Worm (Caenorhabditis elegans) whole organism, L4 larva: ENCODE data around the gene str-88.

Experiments used
- F10B5.3 ChIP-seq: sonication (generic microtip); optimal IDR thresholded peaks from 2 replicates; lab custom pipeline; 2016; ENCODE audit warnings: mild to moderate bottlenecking, missing genetic modification characterization, missing compliant biosample characterization
- F26F4.8 ChIP-seq: fragments of 200-800 bp; sonication (Bioruptor generic); conservative IDR thresholded peaks from 2 replicates; pipeline ENCODE4 v1.3.6; 2022; ENCODE audit warnings: missing genetic modification characterization, missing compliant biosample characterization
- F37D6.2 ChIP-seq: sonication (generic microtip); optimal IDR thresholded peaks from 2 replicates; lab custom pipeline; 2016; ENCODE audit warnings: mild to moderate bottlenecking, missing genetic modification characterization, missing compliant biosample characterization
- T26A8.4 ChIP-seq: fragments of 200-800 bp; sonication (Bioruptor generic); IDR thresholded peaks from 2 replicates; pipeline ENCODE4 v1.3.6; 2022; ENCODE audit warnings: missing genetic modification characterization, missing compliant biosample characterization
- Y105C5A.15 ChIP-seq: fragments of 200-800 bp; sonication (Bioruptor generic); IDR thresholded peaks from 2 replicates; pipeline ENCODE4 v1.3.6; 2022; ENCODE audit warnings: missing genetic modification characterization, missing compliant biosample characterization
- Y48G9A.11 ChIP-seq: fragments of 200-800 bp; sonication (Bioruptor generic); IDR thresholded peaks from 2 replicates; pipeline ENCODE4 v1.3.6; 2022; ENCODE audit warnings: missing genetic modification reagents, missing genetic modification characterization, missing compliant biosample characterization
- Y75B8A.6 ChIP-seq: fragments of 200-800 bp; sonication (Bioruptor generic); IDR thresholded peaks from 2 replicates; pipeline ENCODE4 v1.3.6; 2022; ENCODE audit warnings: missing genetic modification reagents, missing genetic modification characterization, missing compliant biosample characterization
- aly-2 ChIP-seq: sonication (generic microtip); optimal IDR thresholded peaks from 2 replicates; lab custom pipeline; 2018; ENCODE audit warnings: missing biosample characterization, missing genetic modification characterization
- ceh-20 ChIP-seq: fragments of 200-800 bp; sonication (Bioruptor generic); IDR thresholded peaks from 2 replicates; pipeline ENCODE4 v1.3.6; 2022; ENCODE audit warnings: missing genetic modification reagents, missing genetic modification characterization, missing compliant biosample characterization
- ceh-28 ChIP-seq: fragments of 150-350 bp; optimal IDR thresholded peaks from 2 replicates; lab custom pipeline; 2014; ENCODE audit warnings: missing biosample characterization, missing genetic modification reagents, missing genetic modification characterization
- ceh-62 ChIP-seq: sonication (generic microtip); optimal IDR thresholded peaks from 2 replicates; lab custom pipeline; 2017; ENCODE audit warnings: missing biosample characterization, missing genetic modification characterization
- daf-19 ChIP-seq: fragments of 200-800 bp; sonication (Bioruptor generic); conservative IDR thresholded peaks from 2 replicates; pipeline ENCODE4 v1.3.6; 2022; ENCODE audit warnings: missing genetic modification characterization, missing compliant biosample characterization
- dmd-8 ChIP-seq: fragments of 200-800 bp; sonication (Bioruptor generic); IDR thresholded peaks from 2 replicates; pipeline ENCODE4 v1.3.6; 2022; ENCODE audit warnings: missing genetic modification characterization, missing compliant biosample characterization
- dve-1 ChIP-seq: sonication (generic microtip); optimal IDR thresholded peaks from 2 replicates; lab custom pipeline; 2017; ENCODE audit warnings: antibody characterized with exemption, mild to moderate bottlenecking, missing genetic modification characterization, missing compliant biosample characterization; ENCODE audit not compliant: insufficient read depth
- fos-1 ChIP-seq: fragments of 150-350 bp; optimal IDR thresholded peaks from 2 replicates; lab custom pipeline; 2014; ENCODE audit warnings: missing biosample characterization, missing genetic modification characterization
- hif-1 ChIP-seq, 2 experiments: sonication (generic microtip); optimal IDR thresholded peaks; 2 replicates each; lab custom pipeline; 2016 to 2017; ENCODE audit warnings: missing compliant biosample characterization in 2 of 2, missing genetic modification characterization in 2 of 2, missing genetic modification reagents in 2 of 2, missing genotype in 2 of 2, mild to moderate bottlenecking in 1 of 2
- hmg-1.1 ChIP-seq: fragments of 200-800 bp; sonication (Bioruptor generic); IDR thresholded peaks from 2 replicates; pipeline ENCODE4 v1.3.6; 2022; ENCODE audit warnings: missing genetic modification reagents, missing genetic modification characterization, missing compliant biosample characterization
- lim-7 ChIP-seq: fragments of 200-800 bp; sonication (Bioruptor generic); IDR thresholded peaks from 2 replicates; pipeline ENCODE4 v1.3.6; 2022; ENCODE audit warnings: missing genetic modification characterization, missing compliant biosample characterization
- lin-1 ChIP-seq: fragments of 200-800 bp; sonication (Bioruptor generic); IDR thresholded peaks from 2 replicates; pipeline ENCODE4 v1.3.6; 2022; ENCODE audit warnings: missing genetic modification reagents, missing genetic modification characterization, missing compliant biosample characterization
- lin-13 ChIP-seq: fragments of 150-350 bp; optimal IDR thresholded peaks from 2 replicates; lab custom pipeline; 2014; ENCODE audit warnings: missing biosample characterization, missing genetic modification reagents, missing genetic modification characterization
- lin-38 ChIP-seq: fragments of 200-800 bp; sonication (Bioruptor generic); IDR thresholded peaks from 2 replicates; pipeline ENCODE4 v1.3.6; 2022; ENCODE audit warnings: missing genetic modification reagents, missing genetic modification characterization, missing compliant biosample characterization
- madf-5 ChIP-seq, 2 experiments: fragments of 200-800 bp; sonication (Bioruptor generic); IDR thresholded peaks; 2 replicates each; pipeline ENCODE4 v1.3.6; 2022; ENCODE audit warnings: missing compliant biosample characterization in 2 of 2, missing genetic modification characterization in 2 of 2
- mdt-29 ChIP-seq: fragments of 200-800 bp; sonication (Bioruptor generic); IDR thresholded peaks from 2 replicates; pipeline ENCODE4 v1.3.6; 2022; ENCODE audit warnings: missing genetic modification reagents, missing genetic modification characterization, missing compliant biosample characterization
- mep-1 ChIP-seq: fragments of 150-350 bp; sonication (generic microtip); optimal IDR thresholded peaks from 3 replicates; lab custom pipeline; 2014; ENCODE audit warnings: missing biosample characterization, missing genetic modification characterization
- nhr-111 ChIP-seq: fragments of 200-800 bp; sonication (Bioruptor generic); optimal IDR thresholded peaks from 2 replicates; lab custom pipeline; 2018; ENCODE audit warnings: mild to moderate bottlenecking, missing genetic modification characterization, missing compliant biosample characterization
- nhr-28 ChIP-seq: fragments of 150-350 bp; optimal IDR thresholded peaks from 2 replicates; lab custom pipeline; 2014; ENCODE audit warnings: missing biosample characterization, missing genetic modification characterization
- nhr-41 ChIP-seq: fragments of 200-800 bp; sonication (Bioruptor generic); IDR thresholded peaks from 2 replicates; pipeline ENCODE4 v1.3.6; 2022; ENCODE audit warnings: missing genetic modification reagents, missing genetic modification characterization, missing compliant biosample characterization
- pha-4 ChIP-seq, 2 experiments: fragments of 150-350 bp in 1 of 2; fragments of 200-800 bp in 1 of 2; sonication (Bioruptor generic) in 1 of 2; IDR thresholded peaks in 1 of 2; optimal IDR thresholded peaks in 1 of 2; 2 replicates each; pipeline versions ENCODE4 v1.3.6 to Lab custom; 2014 to 2022; ENCODE audit warnings: missing genetic modification characterization in 2 of 2, missing genetic modification reagents in 2 of 2, missing biosample characterization in 1 of 2, missing compliant biosample characterization in 1 of 2
- php-3 ChIP-seq: fragments of 200-800 bp; sonication (Bioruptor generic); IDR thresholded peaks from 2 replicates; pipeline ENCODE4 v1.3.6; 2022; ENCODE audit warnings: missing genetic modification reagents, missing genetic modification characterization, missing compliant biosample characterization
- rbr-2 ChIP-seq: sonication (generic microtip); optimal IDR thresholded peaks from 2 replicates; lab custom pipeline; 2016; ENCODE audit warnings: missing genotype, missing genetic modification characterization, missing compliant biosample characterization
- snpc-1.2 ChIP-seq: fragments of 200-800 bp; sonication (Bioruptor generic); IDR thresholded peaks from 2 replicates; pipeline ENCODE4 v1.3.6; 2022; ENCODE audit warnings: missing genetic modification reagents, missing genetic modification characterization, missing compliant biosample characterization
- snpc-4 ChIP-seq: fragments of 150-350 bp; optimal IDR thresholded peaks from 2 replicates; lab custom pipeline; 2014; ENCODE audit warnings: missing biosample characterization, missing genetic modification characterization
- spr-3 ChIP-seq: fragments of 200-800 bp; sonication (Bioruptor generic); optimal IDR thresholded peaks from 2 replicates; lab custom pipeline; 2018; ENCODE audit warnings: mild to moderate bottlenecking, missing genetic modification characterization, missing compliant biosample characterization
- unc-62 ChIP-seq, 3 experiments: fragments of 150-350 bp in 1 of 3; sonication (generic microtip); optimal IDR thresholded peaks in 2 of 3; peaks in 1 of 3; 1 replicate in 1 of 3; 2 replicates in 2 of 3; lab custom pipeline; 2014 to 2017; ENCODE audit warnings: missing biosample characterization in 3 of 3, missing genetic modification characterization in 3 of 3, missing genetic modification reagents in 3 of 3, missing genotype in 1 of 3
- zip-11 ChIP-seq: fragments of 200-800 bp; sonication (Bioruptor generic); IDR thresholded peaks from 2 replicates; pipeline ENCODE4 v1.3.6; 2022; ENCODE audit warnings: missing genetic modification characterization, missing compliant biosample characterization

The str-88 gene

DNA sequence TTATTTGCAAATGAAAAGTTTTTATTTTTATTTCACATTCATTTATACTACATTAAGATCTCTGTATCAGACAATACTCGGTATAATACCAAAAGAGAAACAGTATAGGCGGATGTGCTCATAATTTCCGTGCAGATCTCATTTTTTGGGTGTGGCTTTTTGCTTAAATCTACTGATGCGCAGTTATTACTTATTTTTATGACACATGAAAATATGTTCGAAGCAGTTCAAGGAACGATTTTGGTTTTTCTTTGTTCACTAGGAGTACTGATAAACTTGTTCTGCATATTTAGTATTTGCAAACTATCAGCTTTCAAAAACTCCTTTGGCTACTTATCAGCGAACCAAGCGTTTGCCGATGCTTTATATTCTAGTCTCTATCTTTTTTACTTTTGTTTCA is 31.3 kb downstream of the str-88 start, which contains the start of gene srx-58:
Gene srx-58, plus strand, starts transcription at position 301 of the 400 bp plus-strand sequence.
- no peak for TF ChIP-seq lim-7 (GFP tag; lab: Robert Waterston, UW)
- TF ChIP-seq T26A8.4 (GFP tag; lab: Robert Waterston, UW), result no peak
- no peak for TF ChIP-seq nhr-111
- no peak for TF ChIP-seq php-3 (GFP tag; lab: Robert Waterston, UW)
- TF ChIP-seq lin-1 (GFP tag; lab: Robert Waterston, UW), result no peak

DNA sequence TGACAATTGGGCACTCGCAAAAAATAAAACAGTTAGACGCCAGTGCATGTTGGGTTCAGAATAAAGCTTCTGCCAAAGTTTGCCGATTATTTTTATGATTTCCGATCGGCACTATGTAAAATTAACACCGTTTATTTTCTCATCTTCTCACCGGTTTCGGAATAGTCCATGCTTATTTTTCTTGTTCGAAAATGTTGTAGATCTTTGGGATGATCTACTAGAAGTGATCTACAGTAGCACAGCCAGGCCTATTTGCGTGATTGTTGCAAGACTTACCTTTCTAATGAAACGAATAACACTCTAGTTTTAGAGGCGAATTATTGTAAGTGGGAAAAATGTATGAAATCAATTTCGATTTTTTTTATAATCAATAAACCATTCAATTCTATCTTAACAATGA is 33.0 kb downstream of the str-88 start, which contains the start of gene clec-231:
Gene clec-231, minus strand, starts transcription at position 101 of the 400 bp plus-strand sequence.
- TF ChIP-seq nhr-41 (GFP tag; lab: Robert Waterston, UW) (no peak), snpc-1.2 (GFP tag; lab: Robert Waterston, UW) (no peak), daf-19 (GFP tag; lab: Robert Waterston, UW) (no peak), F26F4.8 (no peak), mep-1 (no peak), nhr-111 (no peak), lin-38 (GFP tag; lab: Robert Waterston, UW) (no peak), hmg-1.1 (GFP tag; lab: Robert Waterston, UW) (no peak), pha-4 (GFP tag; IDR thresholded peaks at IDR 0.05; lab: Robert Waterston, UW) (no peak), pha-4 (tag; optimal IDR thresholded peaks at IDR 0.05; lab: Kevin White, UChicago) (no peak), ceh-20 (GFP tag; lab: Robert Waterston, UW) (no peak), madf-5 (GFP tag; IDR thresholded peaks at IDR 0.05; lab: Robert Waterston, UW) (no peak), ceh-62 (tag; lab: Kevin White, UChicago) (no peak), Y75B8A.6 (GFP tag; lab: Robert Waterston, UW) (no peak), snpc-4 (no peak), Y48G9A.11 (GFP tag; lab: Robert Waterston, UW) (no peak), dmd-8 (GFP tag; lab: Robert Waterston, UW) (no peak), rbr-2 (tag; lab: Kevin White, UChicago) (no peak), F10B5.3 (no peak), lin-13 (GFP tag; lab: Kevin White, UChicago) (no peak), ceh-28 (tag; lab: Kevin White, UChicago) (no peak)

DNA sequence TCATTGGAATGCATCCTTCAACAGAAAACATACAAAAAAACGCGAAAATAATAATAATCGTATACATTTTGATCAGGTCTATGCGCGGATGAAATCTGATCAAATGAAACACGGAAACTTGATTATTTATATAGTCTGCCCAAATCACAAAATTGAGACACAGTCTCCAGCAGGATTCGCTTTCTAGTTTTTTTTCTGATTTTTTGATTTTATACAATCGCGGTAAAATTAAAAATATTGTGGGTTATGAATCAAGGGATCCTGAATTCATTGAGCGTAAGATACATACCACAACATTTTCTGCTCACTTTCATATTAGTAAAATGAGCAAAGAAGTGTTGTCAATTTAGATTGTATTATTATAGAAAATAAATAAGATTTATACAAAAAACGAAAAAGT is 34.6 kb downstream of the str-88 start, which contains the start of gene clec-230:
Gene clec-230, minus strand, starts transcription at position 101 of the 400 bp plus-strand sequence.
- TF ChIP-seq zip-11 (GFP tag; lab: Robert Waterston, UW) (no peak), unc-62 (GFP tag; optimal IDR thresholded peaks at IDR 0.05 in 1 of 2; lab: Kevin White, UChicago) (peak in 1 of 2 experiments; percentile 64), unc-62 (tag; optimal IDR thresholded peaks at IDR 0.05; lab: Kevin White, UChicago) (no peak)
- TF ChIP-seq, all 104 proteins: peak for 1

DNA sequence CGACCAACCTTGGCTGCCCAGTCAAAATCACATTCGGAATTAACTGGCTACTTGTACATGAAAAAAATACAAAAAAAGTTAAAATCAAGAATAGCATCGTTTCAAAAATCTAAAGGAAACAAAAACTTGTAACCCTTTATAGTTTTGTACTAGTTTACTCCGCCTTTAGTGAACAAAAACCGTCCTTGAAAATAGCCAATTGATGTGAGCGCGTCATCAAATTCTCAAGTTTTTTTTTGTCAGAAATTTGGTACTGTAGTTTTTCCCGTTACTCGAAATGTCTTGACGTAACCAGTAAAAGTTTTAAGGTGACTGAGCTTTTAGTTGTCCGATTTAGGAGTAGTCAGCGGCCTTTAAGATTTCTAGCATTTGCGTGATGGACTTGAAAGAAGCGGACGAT is 36.3 kb downstream of the str-88 start, which contains the start of gene C29F3.3:
Gene C29F3.3, minus strand, starts transcription at position 101 of the 400 bp plus-strand sequence.
- TF ChIP-seq spr-3 (GFP tag; lab: Kevin White, UChicago) (no peak), ceh-28 (tag; lab: Kevin White, UChicago) (no peak), Y105C5A.15 (no peak), mdt-29 (GFP tag; lab: Robert Waterston, UW) (no peak), nhr-28 (tag; lab: Kevin White, UChicago) (no peak), hif-1 (tag; optimal IDR thresholded peaks at IDR 0.05; lab: Kevin White, UChicago) (no peak), T26A8.4 (GFP tag; lab: Robert Waterston, UW) (no peak), dve-1 (no peak), fos-1 (tag; lab: Kevin White, UChicago) (no peak), F37D6.2 (tag; lab: Kevin White, UChicago) (no peak), aly-2 (tag; lab: Kevin White, UChicago) (no peak)
